Worm (Caenorhabditis elegans) whole organism, L1 larva: Measurements from ENCODE around the gene fbxa-30.

Source experiments
- blmp-1 ChIP-seq: fragments of 150-350 bp; optimal IDR thresholded peaks from 2 replicates; lab custom pipeline; 2014; ENCODE audit warnings: missing biosample characterization, missing genetic modification characterization
- ceh-82 ChIP-seq, 3 experiments: fragments of 150-350 bp in 1 of 3; sonication (generic microtip) in 2 of 3; optimal IDR thresholded peaks; 2 replicates each; lab custom pipeline; 2014 to 2017; ENCODE audit warnings: missing biosample characterization in 3 of 3, missing genetic modification characterization in 3 of 3
- ceh-88 ChIP-seq: fragments of 200-800 bp; sonication (Bioruptor generic); IDR thresholded peaks from 2 replicates; pipeline ENCODE4 v1.3.6; 2022; ENCODE audit warnings: missing genetic modification characterization, missing compliant biosample characterization
- dpl-1 ChIP-seq, 3 experiments: fragments of 150-350 bp in 2 of 3; sonication (generic microtip) in 1 of 3; optimal IDR thresholded peaks; 2 replicates each; lab custom pipeline; 2014 to 2017; ENCODE audit warnings: missing biosample characterization in 3 of 3, missing genetic modification characterization in 3 of 3, missing genetic modification reagents in 3 of 3
- irx-1 ChIP-seq: sonication (generic microtip); optimal IDR thresholded peaks from 2 replicates; lab custom pipeline; 2016; ENCODE audit warnings: missing genetic modification characterization, missing compliant biosample characterization
- snpc-4 ChIP-seq: fragments of 150-350 bp; optimal IDR thresholded peaks from 2 replicates; lab custom pipeline; 2014; ENCODE audit warnings: missing biosample characterization, missing genetic modification characterization
- ztf-11 ChIP-seq, 2 experiments: sonication (generic microtip); optimal IDR thresholded peaks; 2 replicates each; lab custom pipeline; 2016 to 2017; ENCODE audit warnings: missing genetic modification characterization in 2 of 2, missing biosample characterization in 1 of 2, missing compliant biosample characterization in 1 of 2

DNA sequence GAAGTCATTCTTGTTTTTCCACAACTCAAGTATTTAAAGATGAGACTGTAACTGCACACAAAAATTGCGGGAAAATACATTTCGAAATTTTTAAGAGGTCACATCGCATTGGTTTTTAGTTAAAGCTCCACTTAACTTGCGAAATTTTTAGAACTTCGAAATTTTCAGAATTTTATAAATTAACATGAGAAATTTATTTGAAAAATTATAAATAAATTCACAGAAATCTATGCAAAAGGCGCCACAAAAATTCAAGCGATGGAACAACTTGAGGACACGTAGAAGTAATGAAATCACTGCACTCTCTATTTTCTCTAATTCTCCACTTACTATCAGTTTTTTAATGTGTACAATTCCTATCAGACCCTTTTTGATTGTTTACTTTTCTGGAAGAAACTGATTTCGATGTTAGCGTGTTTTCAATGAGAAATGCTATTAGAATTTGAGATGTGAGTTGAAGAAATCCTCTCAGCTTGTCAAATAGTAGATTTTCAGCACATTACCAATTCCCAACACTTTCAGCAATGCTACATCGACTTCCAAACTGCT is 4.0 kb downstream of the fbxa-30 start, which contains the start of gene fbxa-31:
- no peak for TF ChIP-seq ceh-88 (GFP tag; lab: Robert Waterston, UW)
- TF ChIP-seq dpl-1 (GFP tag; optimal IDR thresholded peaks at IDR 0.05; lab: Kevin White, UChicago) = no peak
- TF ChIP-seq snpc-4 (tag; lab: Kevin White, UChicago) = no peak
- no peak for TF ChIP-seq blmp-1 (tag; lab: Kevin White, UChicago)
- TF ChIP-seq ztf-11 (tag; optimal IDR thresholded peaks at IDR 0.05; lab: Kevin White, UChicago) = no peak
- no peak for TF ChIP-seq ceh-82 (tag; optimal IDR thresholded peaks at IDR 0.05; lab: Kevin White, UChicago)
- TF ChIP-seq irx-1 (tag; lab: Kevin White, UChicago) = no peak
